Worm (Caenorhabditis elegans): ENCODE data around the gene K04A8.1.

DNA sequence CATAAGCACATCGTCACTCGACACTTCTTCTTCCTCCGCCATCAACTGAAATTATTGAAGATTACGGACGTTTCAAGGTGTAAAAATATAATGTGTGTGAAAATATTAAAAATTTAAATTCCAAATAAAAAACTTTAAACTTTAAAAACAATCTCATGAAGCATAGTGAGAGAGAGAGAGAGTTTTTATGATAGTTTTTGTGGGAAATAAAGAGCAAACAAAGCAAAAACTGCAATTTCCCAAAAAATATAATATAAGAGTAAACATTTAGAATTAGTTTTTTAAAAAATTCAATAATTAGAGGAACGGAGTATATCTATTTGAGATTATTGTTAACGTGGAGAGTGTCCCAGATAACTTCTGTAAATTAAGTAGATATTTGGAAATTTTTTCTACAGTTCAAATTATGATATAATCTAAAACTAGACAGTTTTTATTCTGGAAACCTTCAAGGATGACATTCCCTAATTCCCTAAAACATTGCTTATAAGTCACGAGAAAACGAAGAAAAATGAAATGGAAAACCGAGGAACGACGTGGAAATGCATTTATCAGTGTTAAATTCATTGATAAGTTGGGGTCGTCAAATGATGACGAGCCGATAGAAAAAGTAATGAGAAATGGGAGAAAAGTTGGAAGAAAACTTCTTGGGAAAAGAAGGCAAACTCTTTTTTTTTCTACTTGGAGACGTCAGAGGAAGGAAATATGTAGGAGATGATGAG is 19.5 kb upstream of the K04A8.1 start, which contains the start of gene dre-1:
- no peak for TF ChIP-seq ztf-4 (tag; optimal IDR thresholded peaks at IDR 0.05)
- TF ChIP-seq nhr-237 (tag; optimal IDR thresholded peaks at IDR 0.05): no peak
- TF ChIP-seq zag-1 (tag; optimal IDR thresholded peaks at IDR 0.05): no peak
- no peak for TF ChIP-seq ceh-16 (tag; optimal IDR thresholded peaks at IDR 0.05)
- TF ChIP-seq F13H6.1 (tag; optimal IDR thresholded peaks at IDR 0.05): no peak
- no peak for TF ChIP-seq aly-2 (tag; optimal IDR thresholded peaks at IDR 0.05)
- no peak for TF ChIP-seq ztf-1 (GFP tag; conservative IDR thresholded peaks at IDR 0.05)
- peak; percentile 82 for TF ChIP-seq fos-1 (tag; optimal IDR thresholded peaks at IDR 0.05)
- no peak for TF ChIP-seq unc-39 (tag; optimal IDR thresholded peaks at IDR 0.05)
- no peak for TF ChIP-seq sem-4 (tag; optimal IDR thresholded peaks at IDR 0.05)
- TF ChIP-seq ama-1 (optimal IDR thresholded peaks at IDR 0.05): no peak
- TF ChIP-seq ztf-11 (tag; optimal IDR thresholded peaks at IDR 0.05): no peak
- TF ChIP-seq nhr-6 (tag; optimal IDR thresholded peaks at IDR 0.05): no peak
- TF ChIP-seq elt-1 (tag; optimal IDR thresholded peaks at IDR 0.05): no peak

Data from whole organism, L2 larva.